Worm (Caenorhabditis elegans) whole organism, L1 larva: ENCODE data around the gene grk-2.

Source experiments
- C04F5.9 ChIP-seq: sonication (generic microtip); optimal IDR thresholded peaks from 2 replicates; lab custom pipeline; 2016; ENCODE audit warnings: missing genetic modification characterization, missing compliant biosample characterization
- F16B12.6 ChIP-seq: fragments of 150-350 bp; optimal IDR thresholded peaks from 2 replicates; lab custom pipeline; 2014; ENCODE audit warnings: missing biosample characterization, missing genetic modification characterization
- aha-1 ChIP-seq: fragments of 150-350 bp; optimal IDR thresholded peaks from 2 replicates; lab custom pipeline; 2014; ENCODE audit warnings: missing biosample characterization, missing genetic modification characterization
- alr-1 ChIP-seq: fragments of 200-800 bp; sonication (Bioruptor generic); optimal IDR thresholded peaks from 2 replicates; lab custom pipeline; 2018; ENCODE audit warnings: borderline replicate concordance, mild to moderate bottlenecking, missing genetic modification characterization, missing compliant biosample characterization
- aly-2 ChIP-seq: fragments of 150-350 bp; optimal IDR thresholded peaks from 2 replicates; lab custom pipeline; 2014; ENCODE audit warnings: missing biosample characterization, missing genetic modification characterization
- blmp-1 ChIP-seq: fragments of 150-350 bp; optimal IDR thresholded peaks from 2 replicates; lab custom pipeline; 2014; ENCODE audit warnings: missing biosample characterization, missing genetic modification characterization
- ceh-82 ChIP-seq, 3 experiments: fragments of 150-350 bp in 1 of 3; sonication (generic microtip) in 2 of 3; optimal IDR thresholded peaks; 2 replicates each; lab custom pipeline; 2014 to 2017; ENCODE audit warnings: missing biosample characterization in 3 of 3, missing genetic modification characterization in 3 of 3
- ceh-90 ChIP-seq: sonication (generic microtip); optimal IDR thresholded peaks from 2 replicates; lab custom pipeline; 2016; ENCODE audit warnings: missing genetic modification characterization, missing compliant biosample characterization
- ces-1 ChIP-seq: fragments of 150-350 bp; optimal IDR thresholded peaks from 2 replicates; lab custom pipeline; 2014; ENCODE audit warnings: missing biosample characterization, missing genetic modification reagents, missing genetic modification characterization
- dpl-1 ChIP-seq, 3 experiments: fragments of 150-350 bp in 2 of 3; sonication (generic microtip) in 1 of 3; optimal IDR thresholded peaks; 2 replicates each; lab custom pipeline; 2014 to 2017; ENCODE audit warnings: missing biosample characterization in 3 of 3, missing genetic modification characterization in 3 of 3, missing genetic modification reagents in 3 of 3
- dsc-1 ChIP-seq: sonication (generic microtip); optimal IDR thresholded peaks from 2 replicates; lab custom pipeline; 2016; ENCODE audit warnings: mild to moderate bottlenecking, missing genetic modification characterization, missing compliant biosample characterization
- efl-1 ChIP-seq, 4 experiments: fragments of 150-350 bp; optimal IDR thresholded peaks in 3 of 4; peaks in 1 of 4; 1 replicate in 1 of 4; 2 replicates in 3 of 4; lab custom pipeline; 2014; ENCODE audit warnings: missing biosample characterization in 2 of 4, missing genetic modification characterization in 2 of 4, missing genetic modification reagents in 2 of 4
- efl-3 ChIP-seq: fragments of 200-800 bp; sonication (Bioruptor generic); optimal IDR thresholded peaks from 2 replicates; lab custom pipeline; 2018; ENCODE audit warnings: mild to moderate bottlenecking, missing genetic modification characterization, missing compliant biosample characterization
- elt-2 ChIP-seq: sonication (generic microtip); optimal IDR thresholded peaks from 2 replicates; lab custom pipeline; 2016; ENCODE audit warnings: missing genetic modification characterization, mild to moderate bottlenecking, inconsistent platforms, missing compliant biosample characterization, missing genetic modification reagents
- elt-3 ChIP-seq, 6 experiments: fragments of 150-350 bp in 1 of 6; sonication (generic microtip); optimal IDR thresholded peaks; 2 replicates each; lab custom pipeline; 2017 to 2018; ENCODE audit warnings: missing biosample characterization in 6 of 6, missing genetic modification characterization in 6 of 6, inconsistent platforms in 1 of 6
- fkh-10 ChIP-seq: sonication (generic microtip); optimal IDR thresholded peaks from 2 replicates; lab custom pipeline; 2017; ENCODE audit warnings: missing biosample characterization, missing genetic modification reagents, missing genetic modification characterization
- fkh-4 ChIP-seq: sonication (generic microtip); optimal IDR thresholded peaks from 2 replicates; lab custom pipeline; 2016; ENCODE audit warnings: missing compliant biosample characterization, missing genetic modification characterization, borderline replicate concordance
- fkh-8 ChIP-seq: sonication (generic microtip); optimal IDR thresholded peaks from 2 replicates; lab custom pipeline; 2016; ENCODE audit warnings: mild to moderate bottlenecking, missing genetic modification characterization, missing compliant biosample characterization
- grh-1 ChIP-seq: fragments of 200-800 bp; sonication (Bioruptor generic); IDR thresholded peaks from 2 replicates; pipeline ENCODE4 v1.3.6; 2022; ENCODE audit warnings: missing genetic modification reagents, missing genetic modification characterization, missing compliant biosample characterization
- hlh-4 ChIP-seq: sonication (generic microtip); optimal IDR thresholded peaks from 2 replicates; lab custom pipeline; 2016; ENCODE audit warnings: mild to moderate bottlenecking, missing genetic modification characterization, missing compliant biosample characterization
- hpl-2 ChIP-seq: fragments of 150-350 bp; optimal IDR thresholded peaks from 2 replicates; lab custom pipeline; 2014; ENCODE audit warnings: missing biosample characterization, missing genetic modification reagents, missing genetic modification characterization
- irx-1 ChIP-seq: sonication (generic microtip); optimal IDR thresholded peaks from 2 replicates; lab custom pipeline; 2016; ENCODE audit warnings: missing genetic modification characterization, missing compliant biosample characterization
- isw-1 ChIP-seq: fragments of 200-800 bp; sonication (Bioruptor generic); IDR thresholded peaks from 2 replicates; pipeline ENCODE4 v1.3.6; 2022; ENCODE audit warnings: missing genetic modification characterization, missing compliant biosample characterization
- jun-1 ChIP-seq: fragments of 150-350 bp; optimal IDR thresholded peaks from 2 replicates; lab custom pipeline; 2014; ENCODE audit warnings: missing biosample characterization, missing genetic modification reagents, missing genetic modification characterization
- lin-14 ChIP-seq: fragments of 200-800 bp; sonication (Bioruptor generic); optimal IDR thresholded peaks from 2 replicates; lab custom pipeline; 2018; ENCODE audit warnings: mild to moderate bottlenecking, missing genetic modification characterization, moderate library complexity, missing compliant biosample characterization
- mab-9 ChIP-seq: fragments of 200-800 bp; sonication (Bioruptor generic); IDR thresholded peaks from 2 replicates; pipeline ENCODE4 v1.3.6; 2022; ENCODE audit warnings: missing genetic modification reagents, missing genetic modification characterization, missing compliant biosample characterization
- mef-2 ChIP-seq: fragments of 150-350 bp; optimal IDR thresholded peaks from 2 replicates; lab custom pipeline; 2014; ENCODE audit warnings: missing biosample characterization, missing genetic modification characterization
- mep-1 ChIP-seq: fragments of 150-350 bp; optimal IDR thresholded peaks from 2 replicates; lab custom pipeline; 2014; ENCODE audit warnings: missing biosample characterization, missing genetic modification characterization
- nhr-11 ChIP-seq: fragments of 150-350 bp; optimal IDR thresholded peaks from 2 replicates; lab custom pipeline; 2014; ENCODE audit warnings: missing biosample characterization, missing genetic modification characterization
- nhr-20 ChIP-seq: sonication (generic microtip); optimal IDR thresholded peaks from 2 replicates; lab custom pipeline; 2016; ENCODE audit warnings: mild to moderate bottlenecking, missing genetic modification characterization, missing compliant biosample characterization
- nhr-28 ChIP-seq: fragments of 150-350 bp; optimal IDR thresholded peaks from 2 replicates; lab custom pipeline; 2014; ENCODE audit warnings: missing biosample characterization, missing genetic modification characterization
- nhr-47 ChIP-seq: sonication (generic microtip); optimal IDR thresholded peaks from 2 replicates; lab custom pipeline; 2016; ENCODE audit warnings: mild to moderate bottlenecking, missing genetic modification characterization, moderate library complexity, missing compliant biosample characterization
- nhr-76 ChIP-seq: sonication (generic microtip); optimal IDR thresholded peaks from 2 replicates; lab custom pipeline; 2017; ENCODE audit warnings: missing biosample characterization, missing genetic modification characterization
- nhr-77 ChIP-seq: fragments of 150-350 bp; optimal IDR thresholded peaks from 2 replicates; lab custom pipeline; 2014; ENCODE audit warnings: missing biosample characterization, missing genetic modification characterization
- nhr-85 ChIP-seq: sonication (generic microtip); peaks from one replicate; lab custom pipeline; 2016; ENCODE audit warnings: missing genetic modification characterization, inconsistent platforms, missing compliant biosample characterization
- pqm-1 ChIP-seq: sonication (generic microtip); optimal IDR thresholded peaks from 3 replicates; lab custom pipeline; 2017; ENCODE audit warnings: missing biosample characterization, missing genetic modification characterization
- skn-1 ChIP-seq: fragments of 150-350 bp; optimal IDR thresholded peaks from 2 replicates; lab custom pipeline; 2014; ENCODE audit warnings: missing biosample characterization, missing genetic modification characterization
- snu-23 ChIP-seq: sonication (generic microtip); optimal IDR thresholded peaks from 2 replicates; lab custom pipeline; 2016; ENCODE audit warnings: missing genetic modification characterization, missing compliant biosample characterization
- sptf-1 ChIP-seq: fragments of 150-350 bp; optimal IDR thresholded peaks from 2 replicates; lab custom pipeline; 2014; ENCODE audit warnings: missing biosample characterization, missing genetic modification characterization
- swsn-7 ChIP-seq: sonication (generic microtip); optimal IDR thresholded peaks from 2 replicates; lab custom pipeline; 2016; ENCODE audit warnings: missing genetic modification characterization, missing compliant biosample characterization
- unc-98 ChIP-seq: fragments of 200-800 bp; sonication (Bioruptor generic); IDR thresholded peaks from 2 replicates; pipeline ENCODE4 v1.3.6; 2022; ENCODE audit warnings: missing genetic modification characterization, missing compliant biosample characterization
- xbp-1 ChIP-seq: sonication (generic microtip); optimal IDR thresholded peaks from 2 replicates; lab custom pipeline; 2016; ENCODE audit warnings: missing genetic modification characterization, missing compliant biosample characterization
- zag-1 ChIP-seq: fragments of 150-350 bp; optimal IDR thresholded peaks from 2 replicates; lab custom pipeline; 2014; ENCODE audit warnings: missing biosample characterization, missing genetic modification characterization
- ztf-4 ChIP-seq: fragments of 150-350 bp; optimal IDR thresholded peaks from 2 replicates; lab custom pipeline; 2014; ENCODE audit warnings: missing biosample characterization, missing genetic modification characterization

The grk-2 gene

ce11 chrIII:651587-651986 is 24.3 kb upstream of the grk-2 start (continued):
- no peak for TF ChIP-seq grh-1 (GFP tag; lab: Robert Waterston, UW)
- no peak for TF ChIP-seq hlh-4
- TF ChIP-seq fkh-8: no peak
- no peak for TF ChIP-seq irx-1 (tag; lab: Kevin White, UChicago)
- TF ChIP-seq nhr-11 (tag; lab: Kevin White, UChicago): no peak
- no peak for TF ChIP-seq efl-1 (optimal IDR thresholded peaks at IDR 0.05; lab: Kevin White, UChicago)
- TF ChIP-seq efl-1 (GFP tag; optimal IDR thresholded peaks at IDR 0.05 in 1 of 2; lab: Kevin White, UChicago): peak in 1 of 2 experiments; percentile 3
- TF ChIP-seq unc-98 (GFP tag; lab: Robert Waterston, UW): no peak
- TF ChIP-seq blmp-1 (tag; lab: Kevin White, UChicago): no peak
- TF ChIP-seq sptf-1 (tag; lab: Kevin White, UChicago): no peak
- TF ChIP-seq nhr-76 (tag; lab: Kevin White, UChicago): no peak
- TF ChIP-seq hpl-2 (GFP tag; lab: Kevin White, UChicago): no peak
- TF ChIP-seq ces-1: no peak
- TF ChIP-seq dsc-1: no peak
- no peak for TF ChIP-seq F16B12.6
- TF ChIP-seq efl-3 (GFP tag; lab: Kevin White, UChicago): no peak
- no peak for TF ChIP-seq fkh-4
- TF ChIP-seq C04F5.9 (tag; lab: Kevin White, UChicago): no peak
- no peak for TF ChIP-seq nhr-20 (tag; lab: Kevin White, UChicago)
- no peak for TF ChIP-seq alr-1 (tag; lab: Kevin White, UChicago)
- TF ChIP-seq aly-2 (tag; lab: Kevin White, UChicago): no peak
- no peak for TF ChIP-seq jun-1 (tag; lab: Kevin White, UChicago)

- no peak for TF ChIP-seq efl-1 (optimal IDR thresholded peaks at IDR 0.05; lab: Kevin White, UChicago)
- peak in 1 of 2 experiments; percentile 28 for TF ChIP-seq efl-1 (GFP tag; optimal IDR thresholded peaks at IDR 0.05 in 1 of 2; lab: Kevin White, UChicago)
- peak; percentile 68 for TF ChIP-seq blmp-1 (tag; lab: Kevin White, UChicago)
- TF ChIP-seq nhr-77 (tag; lab: Kevin White, UChicago): no peak
- peak; percentile 21 for TF ChIP-seq skn-1
- TF ChIP-seq ceh-82 (tag; optimal IDR thresholded peaks at IDR 0.05; lab: Kevin White, UChicago): no peak
- TF ChIP-seq xbp-1 (tag; lab: Kevin White, UChicago): no peak
- no peak for TF ChIP-seq elt-2 (tag; lab: Kevin White, UChicago)
- no peak for TF ChIP-seq mef-2 (tag; lab: Kevin White, UChicago)
Observed at ce11 chrIII:654365-654764, 21.6 kb upstream of the grk-2 start.

- TF ChIP-seq isw-1 (GFP tag; lab: Robert Waterston, UW) (no peak), mep-1 (tag; lab: Kevin White, UChicago) (peak; percentile 15), fkh-10 (no peak), nhr-85 (tag; lab: Kevin White, UChicago) (peak; percentile 77), ceh-90 (no peak), nhr-20 (tag; lab: Kevin White, UChicago) (peak; percentile 4), ztf-4 (tag; lab: Kevin White, UChicago) (no peak), nhr-28 (tag; lab: Kevin White, UChicago) (no peak), snu-23 (peak; percentile 9), lin-14 (GFP tag; lab: Kevin White, UChicago) (peak; percentile 45), blmp-1 (tag; lab: Kevin White, UChicago) (peak; percentile 85), fkh-8 (no peak), elt-2 (tag; lab: Kevin White, UChicago) (no peak), dpl-1 (GFP tag; optimal IDR thresholded peaks at IDR 0.05; lab: Kevin White, UChicago) (no peak), elt-3 (tag; optimal IDR thresholded peaks at IDR 0.05; lab: Kevin White, UChicago) (peak in 1 of 6 experiments; percentile 60)
Observed at ce11 chrIII:656660-657059, 19.3 kb upstream of the grk-2 start.

- peak; percentile 4 for TF ChIP-seq nhr-20 (tag; lab: Kevin White, UChicago)
- TF ChIP-seq efl-1 (optimal IDR thresholded peaks at IDR 0.05; lab: Kevin White, UChicago): no peak
- TF ChIP-seq efl-1 (GFP tag; optimal IDR thresholded peaks at IDR 0.05 in 1 of 2; lab: Kevin White, UChicago): no peak
- no peak for TF ChIP-seq mab-9 (GFP tag; lab: Robert Waterston, UW)
- TF ChIP-seq unc-98 (GFP tag; lab: Robert Waterston, UW): no peak
- TF ChIP-seq pqm-1 (tag; lab: Kevin White, UChicago): no peak
- no peak for TF ChIP-seq zag-1 (tag; lab: Kevin White, UChicago)
- no peak for TF ChIP-seq hlh-4
- no peak for TF ChIP-seq aha-1
- peak; percentile 95 for TF ChIP-seq blmp-1 (tag; lab: Kevin White, UChicago)
- no peak for TF ChIP-seq swsn-7
- TF ChIP-seq ces-1: no peak
- TF ChIP-seq nhr-77 (tag; lab: Kevin White, UChicago): no peak
- TF ChIP-seq nhr-85 (tag; lab: Kevin White, UChicago): peak; percentile 76
- no peak for TF ChIP-seq nhr-47 (tag; lab: Kevin White, UChicago)
- TF ChIP-seq mep-1 (tag; lab: Kevin White, UChicago): peak; percentile 65
- peak; percentile 77 for TF ChIP-seq lin-14 (GFP tag; lab: Kevin White, UChicago)
Observed at ce11 chrIII:657241-657640, 18.7 kb upstream of the grk-2 start.
